Fruit fly (Drosophila melanogaster): ENCODE results near the gene Prosbeta4.

Prosbeta4 gene

dm6 chr2L:16731799-16732198 is at the start of gene Prosbeta4:
Gene Prosbeta4 (minus strand): TSS chr2L:16732133.
- TF ChIP-seq EcR (GFP tag; optimal IDR thresholded peaks at IDR 0.05) = no peak
- no peak for TF ChIP-seq Dll (optimal IDR thresholded peaks at IDR 0.05)
- TF ChIP-seq CG8478 (optimal IDR thresholded peaks at IDR 0.05) = no peak
- TF ChIP-seq usp (GFP tag; optimal IDR thresholded peaks at IDR 0.05) = no peak
- no peak for TF ChIP-seq psq (optimal IDR thresholded peaks at IDR 0.05)
- TF ChIP-seq pan (optimal IDR thresholded peaks at IDR 0.05) = no peak

dm6 chr2L:16766070-16766752 is 34.3 kb upstream of the Prosbeta4 start, which contains the start of gene Mhc:
Gene Mhc (plus strand): TSS chr2L:16766566.
- no peak for TF ChIP-seq pan (optimal IDR thresholded peaks at IDR 0.05)
- no peak for TF ChIP-seq Dll (optimal IDR thresholded peaks at IDR 0.05)
- TF ChIP-seq usp (GFP tag; optimal IDR thresholded peaks at IDR 0.05) = no peak
- TF ChIP-seq CG8478 (optimal IDR thresholded peaks at IDR 0.05) = no peak
- no peak for TF ChIP-seq EcR (GFP tag; optimal IDR thresholded peaks at IDR 0.05)
- no peak for TF ChIP-seq psq (optimal IDR thresholded peaks at IDR 0.05)

dm6 chr2L:16764480-16764879 is 32.5 kb upstream of the Prosbeta4 start:
- TF ChIP-seq pan (optimal IDR thresholded peaks at IDR 0.05) (no peak), psq (optimal IDR thresholded peaks at IDR 0.05) (no peak), Dll (optimal IDR thresholded peaks at IDR 0.05) (no peak)

- no peak for TF ChIP-seq Dll (optimal IDR thresholded peaks at IDR 0.05)
- TF ChIP-seq EcR (GFP tag; optimal IDR thresholded peaks at IDR 0.05) = no peak
- no peak for TF ChIP-seq usp (GFP tag; optimal IDR thresholded peaks at IDR 0.05)
- no peak for TF ChIP-seq CG8478 (optimal IDR thresholded peaks at IDR 0.05)
- no peak for TF ChIP-seq pan (optimal IDR thresholded peaks at IDR 0.05)
- no peak for TF ChIP-seq psq (optimal IDR thresholded peaks at IDR 0.05)
Observed at dm6 chr2L:16761891-16762290, 30.0 kb upstream of the Prosbeta4 start.

dm6 chr2L:16760504-16761417 is 28.8 kb upstream of the Prosbeta4 start, which contains the start of gene ppk17:
Gene ppk17 (minus strand): TSS chr2L:16760554.
- TF ChIP-seq CG8478 (optimal IDR thresholded peaks at IDR 0.05) (no peak), usp (GFP tag; optimal IDR thresholded peaks at IDR 0.05) (no peak), Dll (optimal IDR thresholded peaks at IDR 0.05) (no peak), pan (optimal IDR thresholded peaks at IDR 0.05) (no peak), psq (optimal IDR thresholded peaks at IDR 0.05) (no peak), EcR (GFP tag; optimal IDR thresholded peaks at IDR 0.05) (no peak)

- no peak for TF ChIP-seq Dll (optimal IDR thresholded peaks at IDR 0.05)
- TF ChIP-seq pan (optimal IDR thresholded peaks at IDR 0.05) = no peak
- no peak for TF ChIP-seq CG8478 (optimal IDR thresholded peaks at IDR 0.05)
- TF ChIP-seq EcR (GFP tag; optimal IDR thresholded peaks at IDR 0.05) = no peak
Observed at dm6 chr2L:16754074-16754473, 22.1 kb upstream of the Prosbeta4 start, which contains the start of gene yellow-b. Gene yellow-b (plus strand): TSS chr2L:16754336.

- TF ChIP-seq EcR (GFP tag; optimal IDR thresholded peaks at IDR 0.05) (no peak), psq (optimal IDR thresholded peaks at IDR 0.05) (no peak), Dll (optimal IDR thresholded peaks at IDR 0.05) (no peak), CG8478 (optimal IDR thresholded peaks at IDR 0.05) (no peak), pan (optimal IDR thresholded peaks at IDR 0.05) (no peak), usp (GFP tag; optimal IDR thresholded peaks at IDR 0.05) (no peak)
Observed at dm6 chr2L:16752340-16752739, 20.4 kb upstream of the Prosbeta4 start.

- TF ChIP-seq Dll (optimal IDR thresholded peaks at IDR 0.05) = no peak
- TF ChIP-seq EcR (GFP tag; optimal IDR thresholded peaks at IDR 0.05) = no peak
- no peak for TF ChIP-seq usp (GFP tag; optimal IDR thresholded peaks at IDR 0.05)
- no peak for TF ChIP-seq psq (optimal IDR thresholded peaks at IDR 0.05)
- TF ChIP-seq pan (optimal IDR thresholded peaks at IDR 0.05) = no peak
- TF ChIP-seq CG8478 (optimal IDR thresholded peaks at IDR 0.05) = no peak
Observed at dm6 chr2L:16747145-16747544, 15.2 kb upstream of the Prosbeta4 start.

- TF ChIP-seq usp (GFP tag; optimal IDR thresholded peaks at IDR 0.05) (no peak), psq (optimal IDR thresholded peaks at IDR 0.05) (no peak), CG8478 (optimal IDR thresholded peaks at IDR 0.05) (no peak), pan (optimal IDR thresholded peaks at IDR 0.05) (no peak), EcR (GFP tag; optimal IDR thresholded peaks at IDR 0.05) (no peak), Dll (optimal IDR thresholded peaks at IDR 0.05) (no peak)
Observed at dm6 chr2L:16743055-16743805, 11.3 kb upstream of the Prosbeta4 start, which contains the start of the genes LSm7 and BuGZ. Gene LSm7 (minus strand): TSS chr2L:16743100. Gene BuGZ (plus strand): TSS chr2L:16743405.

- TF ChIP-seq EcR (GFP tag; optimal IDR thresholded peaks at IDR 0.05) (no peak), psq (optimal IDR thresholded peaks at IDR 0.05) (no peak), pan (optimal IDR thresholded peaks at IDR 0.05) (no peak), usp (GFP tag; optimal IDR thresholded peaks at IDR 0.05) (no peak), CG8478 (optimal IDR thresholded peaks at IDR 0.05) (no peak), Dll (optimal IDR thresholded peaks at IDR 0.05) (no peak)
Observed at dm6 chr2L:16738206-16738900, 6.4 kb upstream of the Prosbeta4 start, which contains the start of the genes glu and ChLD3. Gene glu (minus strand): TSS chr2L:16738388. Gene ChLD3 (plus strand): TSS chr2L:16738850.

All from whole organism.